Worm (Caenorhabditis elegans): ENCODE data around the gene R07E3.1.

- TF ChIP-seq hlh-11 (tag; optimal IDR thresholded peaks at IDR 0.05) (peak; percentile 52), dmd-8 (GFP tag; IDR thresholded peaks at IDR 0.05) (no peak), snpc-4 (tag; optimal IDR thresholded peaks at IDR 0.05) (no peak)
Observed at ce11 chrX:10327323-10328022, 13.5 kb downstream of the R07E3.1 start, which contains the start of gene acl-5.
